Worm (Caenorhabditis elegans) whole organism, young adult: ENCODE measurements around the gene T06A10.106.
A peak's percentile ranks its signal among the peaks of the same experiment; 100 is the strongest.

ENCODE experiments used
- B0019.2 ChIP-seq: fragments of 200-800 bp; sonication (Bioruptor generic); conservative IDR thresholded peaks from 2 replicates; pipeline ENCODE4 v1.3.6; 2022; ENCODE audit warnings: missing genetic modification reagents, missing genetic modification characterization, missing compliant biosample characterization
- B0261.1 ChIP-seq: sonication (generic microtip); optimal IDR thresholded peaks from 2 replicates; lab custom pipeline; 2016; ENCODE audit warnings: mild to moderate bottlenecking, missing genetic modification characterization, moderate library complexity, missing compliant biosample characterization
- F23B12.7 ChIP-seq: sonication (generic microtip); optimal IDR thresholded peaks from 2 replicates; lab custom pipeline; 2017; ENCODE audit warnings: missing genetic modification characterization, mild to moderate bottlenecking, missing compliant biosample characterization, antibody characterized with exemption, moderate library complexity; ENCODE audit not compliant: insufficient read depth
- F49E8.2 ChIP-seq: sonication (generic microtip); optimal IDR thresholded peaks from 3 replicates; lab custom pipeline; 2017; ENCODE audit warnings: missing genetic modification characterization, mild to moderate bottlenecking, missing compliant biosample characterization, antibody characterized with exemption, moderate library complexity; ENCODE audit not compliant: insufficient read depth
- F52B5.7 ChIP-seq: sonication (generic microtip); optimal IDR thresholded peaks from 2 replicates; lab custom pipeline; 2016; ENCODE audit warnings: mild to moderate bottlenecking, missing genetic modification characterization, missing compliant biosample characterization
- F57C9.4 ChIP-seq: sonication (generic microtip); optimal IDR thresholded peaks from 2 replicates; lab custom pipeline; 2017; ENCODE audit warnings: mild to moderate bottlenecking, missing genetic modification characterization, missing compliant biosample characterization
- K11D2.4 ChIP-seq: fragments of 200-800 bp; sonication (Bioruptor generic); IDR thresholded peaks from 2 replicates; pipeline ENCODE4 v1.3.6; 2022; ENCODE audit warnings: missing genetic modification reagents, missing genetic modification characterization, missing compliant biosample characterization
- Y56A3A.18 ChIP-seq: fragments of 200-800 bp; sonication (Bioruptor generic); IDR thresholded peaks from 2 replicates; pipeline ENCODE4 v1.3.6; 2022; ENCODE audit warnings: missing genetic modification reagents, missing genetic modification characterization, missing compliant biosample characterization
- ZK185.1 ChIP-seq: sonication (generic microtip); optimal IDR thresholded peaks from 2 replicates; lab custom pipeline; 2016; ENCODE audit warnings: mild to moderate bottlenecking, missing genetic modification characterization, missing compliant biosample characterization; ENCODE audit not compliant: poor library complexity, severe bottlenecking
- ama-1 ChIP-seq, 3 experiments: fragments of 150-350 bp in 1 of 3; sonication (generic microtip) in 2 of 3; optimal IDR thresholded peaks; 2 replicates each; lab custom pipeline; 2014 to 2018; ENCODE audit warnings: missing biosample characterization in 2 of 3, missing genetic modification characterization in 2 of 3, missing genetic modification reagents in 2 of 3
- aptf-2 ChIP-seq: fragments of 200-800 bp; sonication (Bioruptor generic); conservative IDR thresholded peaks from 2 replicates; pipeline ENCODE4 v1.3.6; 2022; ENCODE audit warnings: missing genetic modification reagents, missing genetic modification characterization, missing compliant biosample characterization
- atf-7 ChIP-seq: sonication (generic microtip); optimal IDR thresholded peaks from 2 replicates; lab custom pipeline; 2017; ENCODE audit warnings: mild to moderate bottlenecking, missing genetic modification characterization, missing compliant biosample characterization
- attf-3 ChIP-seq: fragments of 200-800 bp; sonication (Bioruptor generic); conservative IDR thresholded peaks from 2 replicates; pipeline ENCODE4 v1.3.6; 2022; ENCODE audit warnings: missing genetic modification reagents, missing genetic modification characterization, missing compliant biosample characterization
- attf-5 ChIP-seq: fragments of 200-800 bp; sonication (Bioruptor generic); optimal IDR thresholded peaks from 2 replicates; lab custom pipeline; 2018; ENCODE audit warnings: mild to moderate bottlenecking, missing genetic modification characterization, missing compliant biosample characterization
- ceh-27 ChIP-seq: fragments of 200-800 bp; sonication (Bioruptor generic); optimal IDR thresholded peaks from 2 replicates; lab custom pipeline; 2018; ENCODE audit warnings: mild to moderate bottlenecking, missing genetic modification characterization, moderate library complexity, missing compliant biosample characterization
- ceh-40 ChIP-seq: fragments of 200-800 bp; sonication (Bioruptor generic); IDR thresholded peaks from 2 replicates; pipeline ENCODE4 v1.3.6; 2022; ENCODE audit warnings: missing genetic modification characterization, missing compliant biosample characterization
- ceh-79 ChIP-seq: sonication (generic microtip); optimal IDR thresholded peaks from 2 replicates; lab custom pipeline; 2017; ENCODE audit warnings: mild to moderate bottlenecking, missing genetic modification characterization, missing compliant biosample characterization
- die-1 ChIP-seq: sonication (generic microtip); optimal IDR thresholded peaks from 2 replicates; lab custom pipeline; 2016; ENCODE audit warnings: missing genotype, mild to moderate bottlenecking, missing genetic modification characterization, missing compliant biosample characterization
- dpl-1 ChIP-seq: fragments of 150-350 bp; optimal IDR thresholded peaks from 2 replicates; lab custom pipeline; 2014; ENCODE audit warnings: missing biosample characterization, missing genetic modification reagents, missing genetic modification characterization
- egl-18 ChIP-seq: fragments of 200-800 bp; sonication (Bioruptor generic); IDR thresholded peaks from 2 replicates; pipeline ENCODE4 v1.3.6; 2022; ENCODE audit warnings: missing genetic modification reagents, missing genetic modification characterization, missing compliant biosample characterization
- egl-44 ChIP-seq: fragments of 200-800 bp; sonication (Bioruptor generic); IDR thresholded peaks from 2 replicates; pipeline ENCODE4 v1.3.6; 2022; ENCODE audit warnings: missing genetic modification reagents, missing genetic modification characterization, missing compliant biosample characterization
- egrh-3 ChIP-seq: fragments of 200-800 bp; sonication (Bioruptor generic); IDR thresholded peaks from 2 replicates; pipeline ENCODE4 v1.3.6; 2022; ENCODE audit warnings: missing genetic modification reagents, missing genetic modification characterization, missing compliant biosample characterization
- fkh-3 ChIP-seq: sonication (generic microtip); optimal IDR thresholded peaks from 2 replicates; lab custom pipeline; 2016; ENCODE audit warnings: mild to moderate bottlenecking, missing genetic modification characterization, missing compliant biosample characterization
- hlh-26 ChIP-seq: fragments of 200-800 bp; sonication (Bioruptor generic); conservative IDR thresholded peaks from 2 replicates; pipeline ENCODE4 v1.3.6; 2022; ENCODE audit warnings: missing genetic modification reagents, missing genetic modification characterization, missing compliant biosample characterization
- hmg-1.2 ChIP-seq: fragments of 200-800 bp; sonication (Bioruptor generic); IDR thresholded peaks from 2 replicates; pipeline ENCODE4 v1.3.6; 2022; ENCODE audit warnings: missing genetic modification reagents, missing genetic modification characterization, missing compliant biosample characterization
- let-526 ChIP-seq: fragments of 200-800 bp; sonication (Bioruptor generic); IDR thresholded peaks from 2 replicates; pipeline ENCODE4 v1.3.6; 2022; ENCODE audit warnings: missing genetic modification reagents, missing genetic modification characterization, missing compliant biosample characterization
- lin-26 ChIP-seq: fragments of 200-800 bp; sonication (Bioruptor generic); IDR thresholded peaks from 2 replicates; pipeline ENCODE4 v1.3.6; 2022; ENCODE audit warnings: missing genetic modification reagents, missing genetic modification characterization, missing compliant biosample characterization
- lin-35 ChIP-seq, 3 experiments: fragments of 150-350 bp in 2 of 3; sonication (generic microtip) in 1 of 3; optimal IDR thresholded peaks; 2 replicates each; lab custom pipeline; 2014 to 2018; ENCODE audit warnings: missing biosample characterization in 3 of 3, missing genetic modification characterization in 3 of 3, missing genetic modification reagents in 3 of 3
- lin-40 ChIP-seq: sonication (generic microtip); optimal IDR thresholded peaks from 2 replicates; lab custom pipeline; 2016; ENCODE audit warnings: missing genetic modification characterization, mild to moderate bottlenecking, missing compliant biosample characterization, missing genotype, missing genetic modification reagents
- lin-54 ChIP-seq: fragments of 200-800 bp; sonication (Bioruptor generic); optimal IDR thresholded peaks from 2 replicates; lab custom pipeline; 2018; ENCODE audit warnings: mild to moderate bottlenecking, missing genetic modification characterization, missing compliant biosample characterization
- lsl-1 ChIP-seq: fragments of 200-800 bp; sonication (Bioruptor generic); optimal IDR thresholded peaks from 2 replicates; lab custom pipeline; 2018; ENCODE audit warnings: mild to moderate bottlenecking, missing genetic modification characterization, moderate library complexity, missing compliant biosample characterization
- madf-10 ChIP-seq: sonication (generic microtip); optimal IDR thresholded peaks from 2 replicates; lab custom pipeline; 2016; ENCODE audit warnings: mild to moderate bottlenecking, missing genetic modification characterization, missing compliant biosample characterization
- madf-3 ChIP-seq: fragments of 200-800 bp; sonication (Bioruptor generic); IDR thresholded peaks from 2 replicates; pipeline ENCODE4 v1.3.6; 2022; ENCODE audit warnings: missing genetic modification reagents, missing genetic modification characterization, missing compliant biosample characterization
- madf-8 ChIP-seq: fragments of 200-800 bp; sonication (Bioruptor generic); conservative IDR thresholded peaks from 2 replicates; pipeline ENCODE4 v1.3.6; 2022; ENCODE audit warnings: missing genetic modification reagents, missing genetic modification characterization, missing compliant biosample characterization
- mcd-1 ChIP-seq: fragments of 200-800 bp; sonication (Bioruptor generic); IDR thresholded peaks from 2 replicates; pipeline ENCODE4 v1.3.6; 2022; ENCODE audit warnings: missing genetic modification reagents, missing genetic modification characterization, missing compliant biosample characterization
- mel-28 ChIP-seq: sonication (generic microtip); optimal IDR thresholded peaks from 2 replicates; lab custom pipeline; 2016; ENCODE audit warnings: borderline replicate concordance, mild to moderate bottlenecking, missing genetic modification characterization, missing compliant biosample characterization
- nhr-120 ChIP-seq: fragments of 200-800 bp; sonication (Bioruptor generic); IDR thresholded peaks from 2 replicates; pipeline ENCODE4 v1.3.6; 2022; ENCODE audit warnings: missing genetic modification characterization, missing compliant biosample characterization
- pbrm-1 ChIP-seq: fragments of 200-800 bp; sonication (Bioruptor generic); IDR thresholded peaks from 2 replicates; pipeline ENCODE4 v1.3.6; 2022; ENCODE audit warnings: missing genetic modification reagents, missing genetic modification characterization, missing compliant biosample characterization
- rcor-1 ChIP-seq: fragments of 200-800 bp; sonication (Bioruptor generic); IDR thresholded peaks from 2 replicates; pipeline ENCODE4 v1.3.6; 2022; ENCODE audit warnings: missing genetic modification reagents, missing genetic modification characterization, missing compliant biosample characterization
- rec-8 ChIP-seq, 2 experiments: sonication (generic microtip); optimal IDR thresholded peaks; 2 replicates each; lab custom pipeline; 2016; ENCODE audit warnings: mild to moderate bottlenecking in 2 of 2, missing genetic modification characterization in 2 of 2, missing genetic modification reagents in 2 of 2, missing genotype in 2 of 2, missing biosample characterization in 1 of 2, missing compliant biosample characterization in 1 of 2, moderate library complexity in 1 of 2
- rpc-1 ChIP-seq, 2 experiments: fragments of 150-350 bp in 1 of 2; sonication (generic microtip) in 1 of 2; optimal IDR thresholded peaks; 2 replicates each; lab custom pipeline; 2014 to 2018; ENCODE audit warnings: missing biosample characterization in 1 of 2, missing genetic modification characterization in 1 of 2, missing genetic modification reagents in 1 of 2, missing genotype in 1 of 2
- snpc-1.3 ChIP-seq: sonication (generic microtip); optimal IDR thresholded peaks from 2 replicates; lab custom pipeline; 2017; ENCODE audit warnings: missing genetic modification characterization, mild to moderate bottlenecking, missing compliant biosample characterization, antibody characterized with exemption, moderate library complexity, missing genotype, missing genetic modification reagents; ENCODE audit not compliant: insufficient read depth
- tbp1 ChIP-seq: fragments of 200-800 bp; sonication (Bioruptor generic); optimal IDR thresholded peaks from 2 replicates; lab custom pipeline; 2018; ENCODE audit warnings: mild to moderate bottlenecking, missing genetic modification characterization, missing compliant biosample characterization
- tlf-1 ChIP-seq: fragments of 200-800 bp; sonication (Bioruptor generic); optimal IDR thresholded peaks from 2 replicates; lab custom pipeline; 2018; ENCODE audit warnings: mild to moderate bottlenecking, missing genetic modification characterization, missing compliant biosample characterization
- xnd-1 ChIP-seq: sonication (generic microtip); optimal IDR thresholded peaks from 2 replicates; lab custom pipeline; 2016; ENCODE audit warnings: missing genotype, missing genetic modification reagents, missing genetic modification characterization, missing compliant biosample characterization
- ztf-22 ChIP-seq: fragments of 200-800 bp; sonication (Bioruptor generic); optimal IDR thresholded peaks from 2 replicates; lab custom pipeline; 2018; ENCODE audit warnings: mild to moderate bottlenecking, missing genetic modification characterization, moderate library complexity, missing compliant biosample characterization

Gene T06A10.106

DNA sequence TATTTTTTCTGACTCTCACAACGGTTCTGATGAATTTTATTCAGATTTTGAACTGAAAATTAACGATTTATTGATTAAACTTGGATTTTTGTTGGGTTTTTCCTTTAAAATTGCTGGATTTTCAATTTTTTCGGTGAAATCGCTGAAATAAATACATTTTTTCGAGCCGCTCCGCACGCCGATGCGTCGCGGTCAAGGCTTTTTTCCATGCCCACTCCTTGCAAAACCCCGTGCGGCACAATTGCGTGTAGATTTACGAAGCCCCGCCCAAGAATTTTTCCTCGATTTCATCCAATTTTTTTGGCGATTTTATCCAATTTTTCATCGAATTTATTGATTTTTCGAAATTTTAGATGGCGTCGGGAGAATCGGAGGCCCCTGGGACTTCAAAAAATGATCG lies 3.3 kb downstream of the T06A10.106 start, which contains the start of gene gtsf-1 (continued):
- TF ChIP-seq F52B5.7 (tag; lab: Kevin White, UChicago) (no peak), B0019.2 (0 out of 2 replicates have a peak, but pooled peaks have one; percentile 39), hmg-1.2 (GFP tag; lab: Robert Waterston, UW) (peak; percentile 67), xnd-1 (no peak), lin-35 (GFP tag; optimal IDR thresholded peaks at IDR 0.05; lab: Kevin White, UChicago) (peak in 1 of 3 experiments; percentile 47), snpc-1.3 (tag; lab: Kevin White, UChicago) (peak; percentile 68), rcor-1 (GFP tag; lab: Robert Waterston, UW) (peak; percentile 52), madf-10 (peak; percentile 34), ztf-22 (GFP tag; lab: Kevin White, UChicago) (no peak), lsl-1 (GFP tag; lab: Kevin White, UChicago) (peak; percentile 21), die-1 (no peak), rec-8 (tag; optimal IDR thresholded peaks at IDR 0.05; lab: Kevin White, UChicago) (peak in 1 of 2 experiments; percentile 9), lin-40 (tag; lab: Kevin White, UChicago) (peak; percentile 66), tbp1 (peak; percentile 72), atf-7 (peak; percentile 23), ZK185.1 (tag; lab: Kevin White, UChicago) (no peak), F49E8.2 (tag; lab: Kevin White, UChicago) (peak; percentile 80), pbrm-1 (GFP tag; lab: Robert Waterston, UW) (peak; percentile 87; the same call in 1 of the 2 replicates), attf-3 (GFP tag; lab: Robert Waterston, UW) (0 out of 2 replicates have a peak, but pooled peaks have one; percentile 32), madf-8 (GFP tag; lab: Robert Waterston, UW) (no peak), mel-28 (tag; lab: Kevin White, UChicago) (no peak), attf-5 (peak; percentile 87), mcd-1 (GFP tag; lab: Robert Waterston, UW) (peak; percentile 71), rpc-1 (optimal IDR thresholded peaks at IDR 0.05; lab: Kevin White, UChicago) (peak; percentile 32), rpc-1 (tag; optimal IDR thresholded peaks at IDR 0.05; lab: Kevin White, UChicago) (no peak), lin-26 (no peak), ceh-40 (GFP tag; lab: Robert Waterston, UW) (no peak), ceh-27 (GFP tag; lab: Kevin White, UChicago) (peak; percentile 62), madf-3 (GFP tag; lab: Robert Waterston, UW) (peak; percentile 98), egrh-3 (GFP tag; lab: Robert Waterston, UW) (no peak), ceh-79 (no peak), ama-1 (optimal IDR thresholded peaks at IDR 0.05; lab: Kevin White, UChicago) (no peak), ama-1 (GFP tag; optimal IDR thresholded peaks at IDR 0.05; lab: Kevin White, UChicago) (peak in 1 of 2 experiments; percentile 34), tlf-1 (GFP tag; lab: Kevin White, UChicago) (peak; percentile 51), lin-54 (peak; percentile 65), fkh-3 (no peak), hlh-26 (GFP tag; lab: Robert Waterston, UW) (no peak), Y56A3A.18 (no peak), aptf-2 (GFP tag; lab: Robert Waterston, UW) (0 out of 2 replicates have a peak, but pooled peaks have one; percentile 43), dpl-1 (peak; percentile 28), nhr-120 (GFP tag; lab: Robert Waterston, UW) (0 out of 2 replicates have a peak, but pooled peaks have one; percentile 7), F23B12.7 (tag; lab: Kevin White, UChicago) (peak; percentile 52), K11D2.4 (peak; percentile 47; the same call in 1 of the 2 replicates), let-526 (GFP tag; lab: Robert Waterston, UW) (0 out of 2 replicates have a peak, but pooled peaks have one; percentile 44), egl-18 (GFP tag; lab: Robert Waterston, UW) (no peak), egl-44 (GFP tag; lab: Robert Waterston, UW) (no peak), F57C9.4 (tag; lab: Kevin White, UChicago) (peak; percentile 53), B0261.1 (tag; lab: Kevin White, UChicago) (peak; percentile 16)
